Worm (Caenorhabditis elegans): Measurements from ENCODE around the gene ZK666.2.

Gene ZK666.2

ce11 chrII:10471790-10472189 is at the start of gene ZK666.2:
Gene ZK666.2 (minus strand): TSS chrII:10471890.
- TF ChIP-seq klf-2 (GFP tag; conservative IDR thresholded peaks at IDR 0.05): no peak
- no peak for TF ChIP-seq tab-1 (GFP tag; IDR thresholded peaks at IDR 0.05)

DNA sequence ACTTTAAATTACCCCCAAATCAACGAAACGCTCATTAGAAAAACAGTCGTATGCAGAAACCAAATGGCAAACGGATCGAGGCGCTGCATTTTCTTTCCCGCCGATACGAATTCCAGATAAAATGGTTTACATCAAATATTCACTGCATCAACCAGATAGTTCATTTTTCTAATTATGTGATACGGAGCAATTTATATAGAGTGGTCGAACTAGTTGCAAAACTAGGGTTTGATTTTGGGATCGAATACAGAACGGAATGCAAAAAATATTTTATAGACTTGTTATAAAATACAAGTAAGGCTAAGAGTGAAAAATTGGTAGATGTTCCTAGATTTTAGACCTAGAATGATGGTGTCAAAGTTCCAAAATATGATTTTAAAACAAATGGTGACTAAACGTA is 48.2 kb upstream of the ZK666.2 start:
- TF ChIP-seq ztf-23 (GFP tag; IDR thresholded peaks at IDR 0.05) (no peak), T22C8.4 (GFP tag; IDR thresholded peaks at IDR 0.05) (no peak), med-1 (GFP tag; optimal IDR thresholded peaks at IDR 0.05; ENCODE audit: insufficient read depth) (no peak)

ce11 chrII:10519017-10519416 is 47.3 kb upstream of the ZK666.2 start, which contains the start of gene F59B10.4:
Gene F59B10.4 (minus strand): TSS chrII:10519117.
- TF ChIP-seq T22C8.4 (GFP tag; IDR thresholded peaks at IDR 0.05) (no peak), klf-2 (GFP tag; conservative IDR thresholded peaks at IDR 0.05) (no peak), ref-1 (GFP tag; conservative IDR thresholded peaks at IDR 0.05) (no peak)

- TF ChIP-seq cog-1 (tag; optimal IDR thresholded peaks at IDR 0.05) (no peak), med-1 (GFP tag; optimal IDR thresholded peaks at IDR 0.05; ENCODE audit: insufficient read depth) (no peak), ref-1 (GFP tag; conservative IDR thresholded peaks at IDR 0.05) (no peak), ztf-23 (GFP tag; IDR thresholded peaks at IDR 0.05) (no peak), ztf-29 (GFP tag; IDR thresholded peaks at IDR 0.05) (no peak), tab-1 (GFP tag; IDR thresholded peaks at IDR 0.05) (no peak), flt-1 (GFP tag; IDR thresholded peaks at IDR 0.05) (no peak), klf-2 (GFP tag; conservative IDR thresholded peaks at IDR 0.05) (no peak), T22C8.4 (GFP tag; IDR thresholded peaks at IDR 0.05) (no peak)
These were observed 44.7 kb upstream of the ZK666.2 start for ce11 chrII:10516375-10516774.

ce11 chrII:10515422-10515821 is 43.7 kb upstream of the ZK666.2 start:
- TF ChIP-seq ref-1 (GFP tag; conservative IDR thresholded peaks at IDR 0.05) (no peak), ztf-23 (GFP tag; IDR thresholded peaks at IDR 0.05) (no peak), ztf-29 (GFP tag; IDR thresholded peaks at IDR 0.05) (no peak), flt-1 (GFP tag; IDR thresholded peaks at IDR 0.05) (no peak), med-1 (GFP tag; optimal IDR thresholded peaks at IDR 0.05; ENCODE audit: insufficient read depth) (no peak), klf-2 (GFP tag; conservative IDR thresholded peaks at IDR 0.05) (no peak), tab-1 (GFP tag; IDR thresholded peaks at IDR 0.05) (no peak), cog-1 (tag; optimal IDR thresholded peaks at IDR 0.05) (no peak)

ce11 chrII:10513377-10513776 is 41.7 kb upstream of the ZK666.2 start:
- TF ChIP-seq med-1 (GFP tag; optimal IDR thresholded peaks at IDR 0.05; ENCODE audit: insufficient read depth) (no peak), flt-1 (GFP tag; IDR thresholded peaks at IDR 0.05) (no peak), klf-2 (GFP tag; conservative IDR thresholded peaks at IDR 0.05) (no peak), ztf-29 (GFP tag; IDR thresholded peaks at IDR 0.05) (no peak), T22C8.4 (GFP tag; IDR thresholded peaks at IDR 0.05) (no peak), tab-1 (GFP tag; IDR thresholded peaks at IDR 0.05) (no peak), cog-1 (tag; optimal IDR thresholded peaks at IDR 0.05) (no peak), ztf-23 (GFP tag; IDR thresholded peaks at IDR 0.05) (no peak), ref-1 (GFP tag; conservative IDR thresholded peaks at IDR 0.05) (no peak)

ce11 chrII:10510242-10510641 is 38.6 kb upstream of the ZK666.2 start, which contains the start of gene F59B10.3:
Gene F59B10.3 (plus strand): TSS chrII:10510542.
- TF ChIP-seq flt-1 (GFP tag; IDR thresholded peaks at IDR 0.05) (no peak), ztf-29 (GFP tag; IDR thresholded peaks at IDR 0.05) (no peak), cog-1 (tag; optimal IDR thresholded peaks at IDR 0.05) (no peak), ztf-23 (GFP tag; IDR thresholded peaks at IDR 0.05) (no peak), ref-1 (GFP tag; conservative IDR thresholded peaks at IDR 0.05) (no peak), klf-2 (GFP tag; conservative IDR thresholded peaks at IDR 0.05) (no peak), T22C8.4 (GFP tag; IDR thresholded peaks at IDR 0.05) (no peak)

- no peak for TF ChIP-seq ztf-29 (GFP tag; IDR thresholded peaks at IDR 0.05)
- TF ChIP-seq klf-2 (GFP tag; conservative IDR thresholded peaks at IDR 0.05): no peak
- TF ChIP-seq tab-1 (GFP tag; IDR thresholded peaks at IDR 0.05): no peak
- no peak for TF ChIP-seq ztf-23 (GFP tag; IDR thresholded peaks at IDR 0.05)
- TF ChIP-seq ref-1 (GFP tag; conservative IDR thresholded peaks at IDR 0.05): no peak
- TF ChIP-seq T22C8.4 (GFP tag; IDR thresholded peaks at IDR 0.05): no peak
- no peak for TF ChIP-seq med-1 (GFP tag; optimal IDR thresholded peaks at IDR 0.05; ENCODE audit: insufficient read depth)
- TF ChIP-seq cog-1 (tag; optimal IDR thresholded peaks at IDR 0.05): no peak
- TF ChIP-seq flt-1 (GFP tag; IDR thresholded peaks at IDR 0.05): no peak
These were observed 38.1 kb upstream of the ZK666.2 start, which contains the start of gene F59B10.2 for ce11 chrII:10509746-10510145. Gene F59B10.2 (minus strand): TSS chrII:10509846.

DNA sequence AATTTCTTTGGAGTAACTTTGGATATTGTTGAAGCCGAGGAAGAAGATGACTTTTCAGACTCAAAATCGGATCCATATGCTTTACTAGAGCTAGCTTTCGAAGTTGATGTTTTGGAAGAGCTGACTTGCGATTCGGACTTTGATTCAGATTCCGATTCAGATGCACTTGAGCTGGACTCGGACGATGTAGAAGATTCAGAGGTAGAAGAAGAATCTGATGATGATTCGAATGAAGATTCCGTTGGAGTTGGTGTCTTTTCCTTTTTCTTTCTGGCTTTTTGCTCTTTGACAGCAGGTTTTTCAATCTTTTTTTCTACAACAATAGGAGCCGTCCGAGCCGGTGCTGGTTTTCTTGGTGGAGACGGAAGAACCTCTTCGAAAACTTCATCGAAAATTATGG is 36.2 kb upstream of the ZK666.2 start:
- no peak for TF ChIP-seq tab-1 (GFP tag; IDR thresholded peaks at IDR 0.05)

ce11 chrII:10505949-10506348 is 34.3 kb upstream of the ZK666.2 start:
- TF ChIP-seq cog-1 (tag; optimal IDR thresholded peaks at IDR 0.05) (no peak), klf-2 (GFP tag; conservative IDR thresholded peaks at IDR 0.05) (no peak), ref-1 (GFP tag; conservative IDR thresholded peaks at IDR 0.05) (no peak), ztf-23 (GFP tag; IDR thresholded peaks at IDR 0.05) (no peak), ztf-29 (GFP tag; IDR thresholded peaks at IDR 0.05) (no peak), T22C8.4 (GFP tag; IDR thresholded peaks at IDR 0.05) (no peak), med-1 (GFP tag; optimal IDR thresholded peaks at IDR 0.05; ENCODE audit: insufficient read depth) (no peak), tab-1 (GFP tag; IDR thresholded peaks at IDR 0.05) (no peak), flt-1 (GFP tag; IDR thresholded peaks at IDR 0.05) (no peak)

DNA sequence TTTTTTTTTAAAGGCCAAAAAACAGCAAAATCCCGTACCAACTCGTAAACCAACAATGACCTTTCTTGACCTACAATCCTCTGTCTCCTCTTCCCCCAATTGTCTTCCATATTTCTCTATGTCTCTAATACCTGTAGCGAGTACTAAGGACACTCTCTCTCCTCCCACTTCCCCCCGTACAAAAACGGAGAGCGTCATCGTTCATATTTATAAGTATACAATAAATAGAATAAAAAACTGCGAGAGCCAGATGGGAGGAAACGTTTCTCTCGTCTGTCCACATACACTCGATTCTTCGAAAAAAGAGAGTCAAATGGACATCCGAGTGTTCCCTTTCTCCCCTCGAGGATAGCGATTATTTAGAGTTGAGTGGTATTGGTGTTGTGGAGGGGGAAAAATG is 33.0 kb upstream of the ZK666.2 start:
- TF ChIP-seq ztf-23 (GFP tag; IDR thresholded peaks at IDR 0.05) (no peak), ref-1 (GFP tag; conservative IDR thresholded peaks at IDR 0.05) (no peak), cog-1 (tag; optimal IDR thresholded peaks at IDR 0.05) (no peak), med-1 (GFP tag; optimal IDR thresholded peaks at IDR 0.05; ENCODE audit: insufficient read depth) (no peak), klf-2 (GFP tag; conservative IDR thresholded peaks at IDR 0.05) (no peak), ztf-29 (GFP tag; IDR thresholded peaks at IDR 0.05) (no peak), flt-1 (GFP tag; IDR thresholded peaks at IDR 0.05) (no peak)

Data from whole organism, midembryonic.